Fruit fly (Drosophila melanogaster): ENCODE measurements around the gene CG3309.

DNA sequence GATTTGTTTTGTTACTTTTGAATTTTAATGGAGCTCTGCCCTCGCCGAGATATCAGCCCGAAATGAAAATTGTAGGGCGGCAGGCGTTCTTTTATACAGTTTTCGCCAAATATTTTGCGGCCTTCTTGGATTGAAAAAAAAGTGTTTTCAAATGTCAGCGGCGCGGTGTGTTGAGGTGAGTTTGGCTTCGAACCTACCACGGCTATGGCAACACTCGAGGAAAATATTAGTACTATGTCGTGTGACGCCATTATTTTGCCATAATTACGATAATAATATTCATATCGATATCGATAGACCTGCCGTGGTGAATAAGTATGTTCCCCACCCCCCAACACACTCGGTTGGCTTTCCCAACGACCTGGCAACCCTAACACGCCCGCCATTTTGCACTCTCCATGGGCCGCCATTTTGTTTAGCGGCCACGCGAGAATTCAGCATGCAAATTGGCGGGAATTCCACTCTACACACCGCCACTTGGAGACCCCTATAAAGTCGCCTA lies 17.3 kb downstream of the CG3309 start, which contains the start of the genes TrxT and dhd:
- TF ChIP-seq psq (GFP tag; optimal IDR thresholded peaks at IDR 0.05) (no peak), dsf (GFP tag; optimal IDR thresholded peaks at IDR 0.05; ENCODE audit: borderline replicate concordance) (no peak), dmrt93B (GFP tag; optimal IDR thresholded peaks at IDR 0.05) (peak; percentile 29), pan (optimal IDR thresholded peaks at IDR 0.05) (no peak), tai (GFP tag; optimal IDR thresholded peaks at IDR 0.05) (no peak), fru (GFP tag; optimal IDR thresholded peaks at IDR 0.05) (no peak), N (GFP tag; optimal IDR thresholded peaks at IDR 0.05) (no peak), CrebA (GFP tag; optimal IDR thresholded peaks at IDR 0.05; ENCODE audit: borderline replicate concordance) (no peak), usp (GFP tag; optimal IDR thresholded peaks at IDR 0.05) (no peak), Myc (optimal IDR thresholded peaks at IDR 0.05) (peak; percentile 32), h (GFP tag; optimal IDR thresholded peaks at IDR 0.05) (no peak), Mio (GFP tag; optimal IDR thresholded peaks at IDR 0.05) (no peak)
